Worm (Caenorhabditis elegans): ENCODE results near the gene lin-23.

DNA sequence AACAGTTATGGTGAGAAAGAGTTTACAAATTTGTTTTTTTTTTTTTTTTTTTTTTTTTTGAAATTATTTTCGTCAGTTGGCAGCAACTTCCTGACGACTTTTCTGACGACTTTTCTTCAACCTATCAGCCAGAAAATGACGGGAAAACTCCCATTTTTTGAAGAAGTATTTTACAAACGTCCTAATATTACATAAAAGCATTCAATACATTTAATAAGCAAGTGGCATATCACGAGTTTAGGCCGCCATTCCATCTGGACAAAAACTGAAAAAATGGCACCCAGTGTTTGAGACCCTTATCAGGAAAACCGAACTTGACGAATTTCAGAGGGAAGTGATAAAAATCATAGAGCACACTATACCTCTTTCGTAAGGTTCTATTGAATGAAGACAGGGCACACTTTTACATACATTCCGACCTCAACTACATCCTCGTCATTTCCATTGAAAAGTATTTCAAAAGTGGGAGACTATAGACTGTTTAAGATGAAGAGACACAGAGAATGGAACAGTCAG, 36.3 kb upstream of the lin-23 start:
- TF ChIP-seq ZK546.5 (tag; optimal IDR thresholded peaks at IDR 0.05) (no peak), ztf-11 (tag; optimal IDR thresholded peaks at IDR 0.05) (no peak)

Data from whole organism, L4 larva.